Worm (Caenorhabditis elegans): ENCODE data around the gene iglr-2.

ce11 chrIII:8320183-8320582 is 10.9 kb downstream of the iglr-2 start, which contains the start of gene F10E9.10:
- TF ChIP-seq zfh-2 (GFP tag; conservative IDR thresholded peaks at IDR 0.05) (no peak), repo-1 (tag; optimal IDR thresholded peaks at IDR 0.05) (no peak), ama-1 (optimal IDR thresholded peaks at IDR 0.05) (no peak), ama-1 (GFP tag; optimal IDR thresholded peaks at IDR 0.05) (no peak), ekl-4 (GFP tag; IDR thresholded peaks at IDR 0.05) (no peak), unc-62 (GFP tag; optimal IDR thresholded peaks at IDR 0.05) (no peak), dpff-1 (tag; optimal IDR thresholded peaks at IDR 0.05) (no peak), dox-1 (GFP tag; IDR thresholded peaks at IDR 0.05) (no peak), ztf-6 (GFP tag; IDR thresholded peaks at IDR 0.05) (no peak), ccch-3 (GFP tag; optimal IDR thresholded peaks at IDR 0.05) (no peak)

Measured in whole organism, young adult.